Fruit fly (Drosophila melanogaster) whole organism, adult: ENCODE data around the gene CG14143.

Experiments
- CG11617 ChIP-seq: fragments of 200-800 bp; sonication (Bioruptor generic); optimal IDR thresholded peaks from 2 replicates; lab custom pipeline; 2017; ENCODE audit warnings: mild to moderate bottlenecking, missing biosample characterization, missing genetic modification reagents, missing genetic modification characterization
- CG14711 ChIP-seq: fragments of 200-800 bp; sonication (Bioruptor generic); optimal IDR thresholded peaks from 2 replicates; lab custom pipeline; 2018; ENCODE audit warnings: missing biosample characterization, mild to moderate bottlenecking, missing genetic modification characterization, moderate library complexity
- CG7045 ChIP-seq: fragments of 200-800 bp; sonication (Bioruptor generic); optimal IDR thresholded peaks from 2 replicates; lab custom pipeline; 2017; ENCODE audit warnings: missing biosample characterization, mild to moderate bottlenecking, missing genetic modification characterization
- Hr96 ChIP-seq: fragments of 200-800 bp; sonication (Bioruptor generic); optimal IDR thresholded peaks from 2 replicates; lab custom pipeline; 2016; ENCODE audit warnings: missing biosample characterization, missing genetic modification characterization
- Mnt ChIP-seq: fragments of 200-800 bp; sonication (Bioruptor generic); optimal IDR thresholded peaks from 2 replicates; lab custom pipeline; 2016; ENCODE audit warnings: missing biosample characterization, mild to moderate bottlenecking, missing genetic modification characterization
- bab1 ChIP-seq: fragments of 200-800 bp; sonication (Bioruptor generic); optimal IDR thresholded peaks from 3 replicates; lab custom pipeline; 2019; ENCODE audit warnings: missing biosample characterization, mild to moderate bottlenecking, missing genetic modification characterization, moderate library complexity
- tj ChIP-seq: fragments of 200-800 bp; sonication (Bioruptor generic); optimal IDR thresholded peaks from 3 replicates; lab custom pipeline; 2017; ENCODE audit warnings: missing biosample characterization, mild to moderate bottlenecking, missing genetic modification characterization, moderate library complexity

- TF ChIP-seq CG11617 (GFP tag; lab: Kevin White, UChicago): no peak
- TF ChIP-seq tj (GFP tag; lab: Kevin White, UChicago): no peak
- no peak for TF ChIP-seq Mnt (GFP tag; lab: Kevin White, UChicago)
- no peak for TF ChIP-seq bab1 (GFP tag; lab: Kevin White, UChicago)
- no peak for TF ChIP-seq CG14711
- no peak for TF ChIP-seq CG7045 (GFP tag; lab: Kevin White, UChicago)
- no peak for TF ChIP-seq Hr96
Observed at dm6 chr3L:11117733-11118132, 17.1 kb upstream of the CG14143 start.
